Fruit fly (Drosophila melanogaster): ENCODE data around the gene AnxB10.

AnxB10 gene

dm6 chrX:20159679-20160140, 13.6 kb downstream of the AnxB10 start, which contains the start of gene Rab35 (continued):
- TF ChIP-seq CG17186 (GFP tag; optimal IDR thresholded peaks at IDR 0.05) (peak; percentile 28), CG12219 (GFP tag; optimal IDR thresholded peaks at IDR 0.05) (no peak), Nf-YA (GFP tag; IDR thresholded peaks at IDR 0.05) (no peak), CG17802 (tag; optimal IDR thresholded peaks at IDR 0.05) (no peak), CG3838 (GFP tag; optimal IDR thresholded peaks at IDR 0.05) (no peak), CG17829 (tag; optimal IDR thresholded peaks at IDR 0.05) (peak; percentile 17), bbx (GFP tag; IDR thresholded peaks at IDR 0.05; ENCODE audit: partially characterized antibody) (peak; percentile 88), Mad (GFP tag; optimal IDR thresholded peaks at IDR 0.05) (peak; percentile 10), CG18476 (GFP tag; optimal IDR thresholded peaks at IDR 0.05) (peak; percentile 28), fd102C (GFP tag; optimal IDR thresholded peaks at IDR 0.05) (no peak), ems (GFP tag; optimal IDR thresholded peaks at IDR 0.05) (peak; percentile 6), lmd (GFP tag; IDR thresholded peaks at IDR 0.05) (no peak), nom (GFP tag; optimal IDR thresholded peaks at IDR 0.05) (no peak), shn (GFP tag; optimal IDR thresholded peaks at IDR 0.05) (no peak), crc (GFP tag; optimal IDR thresholded peaks at IDR 0.05) (no peak), aop (GFP tag; IDR thresholded peaks at IDR 0.05) (no peak), Dfd (GFP tag; optimal IDR thresholded peaks at IDR 0.05) (no peak), CG10366 (GFP tag; IDR thresholded peaks at IDR 0.05) (no peak), oc (tag; optimal IDR thresholded peaks at IDR 0.05) (no peak), Doc3 (GFP tag; IDR thresholded peaks at IDR 0.05; ENCODE audit: partially characterized antibody) (peak; percentile 93), tx (GFP tag; optimal IDR thresholded peaks at IDR 0.05) (no peak), ac (GFP tag; optimal IDR thresholded peaks at IDR 0.05) (no peak), CTCF (GFP tag; optimal IDR thresholded peaks at IDR 0.05) (no peak), tna (GFP tag; IDR thresholded peaks at IDR 0.05; ENCODE audit: partially characterized antibody) (peak; percentile 80), row (GFP tag; IDR thresholded peaks at IDR 0.05) (peak; percentile 65), CG14050 (GFP tag; IDR thresholded peaks at IDR 0.05) (no peak), ranshi (GFP tag; IDR thresholded peaks at IDR 0.05) (peak; percentile 12; the same call in 1 of the 2 replicates), C15 (GFP tag; IDR thresholded peaks at IDR 0.05) (no peak), CG6175 (GFP tag; IDR thresholded peaks at IDR 0.05) (no peak), sug (tag; optimal IDR thresholded peaks at IDR 0.05) (peak; percentile 34), ken (GFP tag; IDR thresholded peaks at IDR 0.05) (no peak), CG10565 (GFP tag; optimal IDR thresholded peaks at IDR 0.05) (no peak), da (GFP tag; optimal IDR thresholded peaks at IDR 0.05) (no peak), gro (GFP tag; optimal IDR thresholded peaks at IDR 0.05) (no peak), kay (GFP tag; optimal IDR thresholded peaks at IDR 0.05) (no peak), slou (GFP tag; optimal IDR thresholded peaks at IDR 0.05) (no peak), ab (GFP tag; optimal IDR thresholded peaks at IDR 0.05) (no peak), kni (GFP tag; optimal IDR thresholded peaks at IDR 0.05) (no peak), Lhr (GFP tag; optimal IDR thresholded peaks at IDR 0.05) (peak; percentile 66), CG17912 (GFP tag; optimal IDR thresholded peaks at IDR 0.05) (no peak), Dbx (GFP tag; IDR thresholded peaks at IDR 0.05) (peak; percentile 41; the same call in 1 of the 3 replicates), Lpt (GFP tag; optimal IDR thresholded peaks at IDR 0.05) (no peak), CG9817 (tag; optimal IDR thresholded peaks at IDR 0.05) (peak; percentile 1), Taf1 (GFP tag; IDR thresholded peaks at IDR 0.05) (no peak), cg (GFP tag; optimal IDR thresholded peaks at IDR 0.05) (peak; percentile 68), Usf (GFP tag; optimal IDR thresholded peaks at IDR 0.05) (no peak), seq (GFP tag; IDR thresholded peaks at IDR 0.05) (no peak), CG1832 (GFP tag; optimal IDR thresholded peaks at IDR 0.05) (no peak), pum (GFP tag; optimal IDR thresholded peaks at IDR 0.05) (no peak), CG12769 (tag; optimal IDR thresholded peaks at IDR 0.05) (no peak), yki (optimal IDR thresholded peaks at IDR 0.05) (no peak), sna (GFP tag; IDR thresholded peaks at IDR 0.05; ENCODE audit: partially characterized antibody) (peak; percentile 93), CG15696 (tag; optimal IDR thresholded peaks at IDR 0.05) (no peak)

All from whole organism, embryonic.